Worm (Caenorhabditis elegans) whole organism, L4/young adult: Measurements from ENCODE around the gene T06E8.8.

Experiments used
- W03F9.2 ChIP-seq: fragments of 150-350 bp; optimal IDR thresholded peaks from 2 replicates; lab custom pipeline; 2014; ENCODE audit warnings: missing biosample characterization, missing genetic modification characterization
- him-1 ChIP-seq: sonication (generic microtip); optimal IDR thresholded peaks from 2 replicates; lab custom pipeline; 2016; ENCODE audit warnings: missing genotype, missing genetic modification reagents, missing genetic modification characterization, missing compliant biosample characterization

ce11 chrV:10090461-10090860 lies 46.9 kb downstream of the T06E8.8 start, which contains the start of gene R04B5.7:
- TF ChIP-seq him-1 (tag; lab: Kevin White, UChicago) (no peak), W03F9.2 (tag; lab: Kevin White, UChicago) (no peak)
